Worm (Caenorhabditis elegans) whole organism, young adult: ENCODE results near the gene cup-15.

ENCODE experiments used
- B0019.2 ChIP-seq: fragments of 200-800 bp; sonication (Bioruptor generic); conservative IDR thresholded peaks from 2 replicates; pipeline ENCODE4 v1.3.6; 2022; ENCODE audit warnings: missing genetic modification reagents, missing genetic modification characterization, missing compliant biosample characterization
- C06A6.2 ChIP-seq: fragments of 200-800 bp; sonication (Bioruptor generic); conservative IDR thresholded peaks from 2 replicates; pipeline ENCODE4 v1.3.6; 2022; ENCODE audit warnings: missing genetic modification characterization, missing compliant biosample characterization
- F10E7.11 ChIP-seq: sonication (generic microtip); optimal IDR thresholded peaks from 2 replicates; lab custom pipeline; 2017; ENCODE audit warnings: mild to moderate bottlenecking, missing genetic modification characterization, moderate library complexity, missing compliant biosample characterization
- F23B12.7 ChIP-seq: sonication (generic microtip); optimal IDR thresholded peaks from 2 replicates; lab custom pipeline; 2017; ENCODE audit warnings: missing genetic modification characterization, mild to moderate bottlenecking, missing compliant biosample characterization, antibody characterized with exemption, moderate library complexity; ENCODE audit not compliant: insufficient read depth
- F33H1.4 ChIP-seq: fragments of 200-800 bp; sonication (Bioruptor generic); IDR thresholded peaks from 2 replicates; pipeline ENCODE4 v1.3.6; 2022; ENCODE audit warnings: missing genetic modification reagents, missing genetic modification characterization, missing compliant biosample characterization
- F37B4.10 ChIP-seq: fragments of 200-800 bp; sonication (Bioruptor generic); IDR thresholded peaks from 2 replicates; pipeline ENCODE4 v1.3.6; 2022; ENCODE audit warnings: missing genetic modification characterization, missing compliant biosample characterization
- F49E8.2 ChIP-seq: sonication (generic microtip); optimal IDR thresholded peaks from 3 replicates; lab custom pipeline; 2017; ENCODE audit warnings: missing genetic modification characterization, mild to moderate bottlenecking, missing compliant biosample characterization, antibody characterized with exemption, moderate library complexity; ENCODE audit not compliant: insufficient read depth
- F52B5.7 ChIP-seq: sonication (generic microtip); optimal IDR thresholded peaks from 2 replicates; lab custom pipeline; 2016; ENCODE audit warnings: mild to moderate bottlenecking, missing genetic modification characterization, missing compliant biosample characterization
- F57C9.4 ChIP-seq: sonication (generic microtip); optimal IDR thresholded peaks from 2 replicates; lab custom pipeline; 2017; ENCODE audit warnings: mild to moderate bottlenecking, missing genetic modification characterization, missing compliant biosample characterization
- K11D2.4 ChIP-seq: fragments of 200-800 bp; sonication (Bioruptor generic); IDR thresholded peaks from 2 replicates; pipeline ENCODE4 v1.3.6; 2022; ENCODE audit warnings: missing genetic modification reagents, missing genetic modification characterization, missing compliant biosample characterization
- ZK185.1 ChIP-seq: sonication (generic microtip); optimal IDR thresholded peaks from 2 replicates; lab custom pipeline; 2016; ENCODE audit warnings: mild to moderate bottlenecking, missing genetic modification characterization, missing compliant biosample characterization; ENCODE audit not compliant: poor library complexity, severe bottlenecking
- akir-1 ChIP-seq: fragments of 200-800 bp; sonication (Bioruptor generic); optimal IDR thresholded peaks from 2 replicates; lab custom pipeline; 2018; ENCODE audit warnings: mild to moderate bottlenecking, missing genetic modification characterization, moderate library complexity, missing compliant biosample characterization
- aptf-3 ChIP-seq: fragments of 200-800 bp; sonication (Bioruptor generic); IDR thresholded peaks from 2 replicates; pipeline ENCODE4 v1.3.6; 2022; ENCODE audit warnings: missing genetic modification characterization, missing compliant biosample characterization
- atf-7 ChIP-seq: sonication (generic microtip); optimal IDR thresholded peaks from 2 replicates; lab custom pipeline; 2017; ENCODE audit warnings: mild to moderate bottlenecking, missing genetic modification characterization, missing compliant biosample characterization
- athp-1 ChIP-seq: sonication (generic microtip); optimal IDR thresholded peaks from 2 replicates; lab custom pipeline; 2017; ENCODE audit warnings: mild to moderate bottlenecking, missing genetic modification characterization, missing compliant biosample characterization
- attf-5 ChIP-seq: fragments of 200-800 bp; sonication (Bioruptor generic); optimal IDR thresholded peaks from 2 replicates; lab custom pipeline; 2018; ENCODE audit warnings: mild to moderate bottlenecking, missing genetic modification characterization, missing compliant biosample characterization
- bed-2 ChIP-seq: fragments of 200-800 bp; sonication (Bioruptor generic); IDR thresholded peaks from 2 replicates; pipeline ENCODE4 v1.3.6; 2022; ENCODE audit warnings: missing genetic modification reagents, missing genetic modification characterization, missing compliant biosample characterization
- cebp-1 ChIP-seq, 2 experiments: fragments of 200-800 bp in 1 of 2; sonication (Bioruptor generic) in 1 of 2; sonication (generic microtip) in 1 of 2; IDR thresholded peaks in 1 of 2; optimal IDR thresholded peaks in 1 of 2; 2 replicates each; pipeline versions ENCODE4 v1.3.6 to Lab custom; 2017 to 2022; ENCODE audit warnings: missing compliant biosample characterization in 2 of 2, missing genetic modification characterization in 2 of 2, mild to moderate bottlenecking in 1 of 2, missing genetic modification reagents in 1 of 2, moderate library complexity in 1 of 2
- cebp-2 ChIP-seq: fragments of 200-800 bp; sonication (Bioruptor generic); IDR thresholded peaks from 2 replicates; pipeline ENCODE4 v1.3.6; 2022; ENCODE audit warnings: missing genetic modification characterization, missing compliant biosample characterization
- ceh-27 ChIP-seq: fragments of 200-800 bp; sonication (Bioruptor generic); optimal IDR thresholded peaks from 2 replicates; lab custom pipeline; 2018; ENCODE audit warnings: mild to moderate bottlenecking, missing genetic modification characterization, moderate library complexity, missing compliant biosample characterization
- ceh-40 ChIP-seq: fragments of 200-800 bp; sonication (Bioruptor generic); IDR thresholded peaks from 2 replicates; pipeline ENCODE4 v1.3.6; 2022; ENCODE audit warnings: missing genetic modification characterization, missing compliant biosample characterization
- chd-7 ChIP-seq: sonication (generic microtip); optimal IDR thresholded peaks from 2 replicates; lab custom pipeline; 2016; ENCODE audit warnings: mild to moderate bottlenecking, missing genetic modification characterization, moderate library complexity, missing compliant biosample characterization
- dox-1 ChIP-seq: fragments of 200-800 bp; sonication (Bioruptor generic); IDR thresholded peaks from 2 replicates; pipeline ENCODE4 v1.3.6; 2022; ENCODE audit warnings: missing genetic modification reagents, missing genetic modification characterization, missing compliant biosample characterization
- dpl-1 ChIP-seq: fragments of 150-350 bp; optimal IDR thresholded peaks from 2 replicates; lab custom pipeline; 2014; ENCODE audit warnings: missing biosample characterization, missing genetic modification reagents, missing genetic modification characterization
- hlh-26 ChIP-seq: fragments of 200-800 bp; sonication (Bioruptor generic); conservative IDR thresholded peaks from 2 replicates; pipeline ENCODE4 v1.3.6; 2022; ENCODE audit warnings: missing genetic modification reagents, missing genetic modification characterization, missing compliant biosample characterization
- hmg-1.2 ChIP-seq: fragments of 200-800 bp; sonication (Bioruptor generic); IDR thresholded peaks from 2 replicates; pipeline ENCODE4 v1.3.6; 2022; ENCODE audit warnings: missing genetic modification reagents, missing genetic modification characterization, missing compliant biosample characterization
- lin-35 ChIP-seq, 3 experiments: fragments of 150-350 bp in 2 of 3; sonication (generic microtip) in 1 of 3; optimal IDR thresholded peaks; 2 replicates each; lab custom pipeline; 2014 to 2018; ENCODE audit warnings: missing biosample characterization in 3 of 3, missing genetic modification characterization in 3 of 3, missing genetic modification reagents in 3 of 3
- lin-40 ChIP-seq: sonication (generic microtip); optimal IDR thresholded peaks from 2 replicates; lab custom pipeline; 2016; ENCODE audit warnings: missing genetic modification characterization, mild to moderate bottlenecking, missing compliant biosample characterization, missing genotype, missing genetic modification reagents
- lir-1 ChIP-seq: fragments of 200-800 bp; sonication (Bioruptor generic); conservative IDR thresholded peaks from 2 replicates; pipeline ENCODE4 v1.3.6; 2022; ENCODE audit warnings: missing genetic modification reagents, missing genetic modification characterization, missing compliant biosample characterization
- mel-28 ChIP-seq: sonication (generic microtip); optimal IDR thresholded peaks from 2 replicates; lab custom pipeline; 2016; ENCODE audit warnings: borderline replicate concordance, mild to moderate bottlenecking, missing genetic modification characterization, missing compliant biosample characterization
- nfya-2 ChIP-seq: fragments of 200-800 bp; sonication (Bioruptor generic); IDR thresholded peaks from 2 replicates; pipeline ENCODE4 v1.3.6; 2022; ENCODE audit warnings: missing genetic modification reagents, missing genetic modification characterization, missing compliant biosample characterization
- nhr-179 ChIP-seq: sonication (generic microtip); optimal IDR thresholded peaks from 2 replicates; lab custom pipeline; 2016; ENCODE audit warnings: mild to moderate bottlenecking, missing genetic modification characterization, missing compliant biosample characterization
- nhr-90 ChIP-seq: sonication (generic microtip); optimal IDR thresholded peaks from 2 replicates; lab custom pipeline; 2016; ENCODE audit warnings: missing genotype, mild to moderate bottlenecking, missing genetic modification characterization, missing compliant biosample characterization
- repo-1 ChIP-seq: sonication (generic microtip); optimal IDR thresholded peaks from 2 replicates; lab custom pipeline; 2017; ENCODE audit warnings: mild to moderate bottlenecking, missing genetic modification characterization, missing compliant biosample characterization
- snpc-3.4 ChIP-seq: sonication (generic microtip); optimal IDR thresholded peaks from 2 replicates; lab custom pipeline; 2017; ENCODE audit warnings: missing genetic modification characterization, mild to moderate bottlenecking, missing compliant biosample characterization, antibody characterized with exemption, moderate library complexity, missing genotype, missing genetic modification reagents
- somi-1 ChIP-seq: fragments of 200-800 bp; sonication (Bioruptor generic); optimal IDR thresholded peaks from 2 replicates; lab custom pipeline; 2018; ENCODE audit warnings: mild to moderate bottlenecking, missing genetic modification characterization, missing compliant biosample characterization
- tlf-1 ChIP-seq: fragments of 200-800 bp; sonication (Bioruptor generic); optimal IDR thresholded peaks from 2 replicates; lab custom pipeline; 2018; ENCODE audit warnings: mild to moderate bottlenecking, missing genetic modification characterization, missing compliant biosample characterization
- unc-62 ChIP-seq: fragments of 150-350 bp; optimal IDR thresholded peaks from 2 replicates; lab custom pipeline; 2014; ENCODE audit warnings: missing biosample characterization, missing genetic modification reagents, missing genetic modification characterization
- zfh-2 ChIP-seq: fragments of 200-800 bp; sonication (Bioruptor generic); conservative IDR thresholded peaks from 2 replicates; pipeline ENCODE4 v1.3.6; 2022; ENCODE audit warnings: missing genetic modification reagents, missing genetic modification characterization, missing compliant biosample characterization
- zim-3 ChIP-seq: sonication (generic microtip); optimal IDR thresholded peaks from 2 replicates; lab custom pipeline; 2017; ENCODE audit warnings: mild to moderate bottlenecking, missing genetic modification characterization, moderate library complexity, missing compliant biosample characterization
- ztf-3 ChIP-seq: fragments of 200-800 bp; sonication (Bioruptor generic); optimal IDR thresholded peaks from 2 replicates; lab custom pipeline; 2018; ENCODE audit warnings: mild to moderate bottlenecking, missing genetic modification characterization, missing compliant biosample characterization

The cup-15 gene

ce11 chrII:9308614-9309046 lies 44.2 kb upstream of the cup-15 start:
- peak; percentile 19 for TF ChIP-seq unc-62
- no peak for TF ChIP-seq bed-2 (GFP tag; lab: Robert Waterston, UW)
- TF ChIP-seq hmg-1.2 (GFP tag; lab: Robert Waterston, UW): peak; percentile 66
- no peak for TF ChIP-seq lir-1 (GFP tag; lab: Robert Waterston, UW)
- no peak for TF ChIP-seq C06A6.2
- no peak for TF ChIP-seq F10E7.11 (tag; lab: Kevin White, UChicago)
- TF ChIP-seq attf-5 (GFP tag; lab: Kevin White, UChicago): no peak
- TF ChIP-seq, all 124 proteins: peak for 2

ce11 chrII:9310204-9310603 lies 42.6 kb upstream of the cup-15 start, which contains the start of gene cam-1:
cam-1 (minus strand) TSS chrII:9310304.
- no peak for TF ChIP-seq atf-7 (tag; lab: Kevin White, UChicago)
- no peak for TF ChIP-seq zfh-2 (GFP tag; lab: Robert Waterston, UW)

- no peak for TF ChIP-seq cebp-1 (GFP tag; IDR thresholded peaks at IDR 0.05; lab: Robert Waterston, UW)
- no peak for TF ChIP-seq cebp-1 (tag; optimal IDR thresholded peaks at IDR 0.05; lab: Kevin White, UChicago)
- no peak for TF ChIP-seq akir-1 (GFP tag; lab: Kevin White, UChicago)
- TF ChIP-seq unc-62: no peak
- no peak for TF ChIP-seq F52B5.7 (tag; lab: Kevin White, UChicago)
- no peak for TF ChIP-seq nfya-2 (GFP tag; lab: Robert Waterston, UW)
- TF ChIP-seq F49E8.2: no peak
- no peak for TF ChIP-seq cebp-2 (GFP tag; lab: Robert Waterston, UW)
- TF ChIP-seq somi-1 (GFP tag; lab: Kevin White, UChicago): no peak
- TF ChIP-seq ztf-3 (GFP tag; lab: Kevin White, UChicago): no peak
- no peak for TF ChIP-seq hlh-26 (GFP tag; lab: Robert Waterston, UW)
- no peak for TF ChIP-seq zim-3 (tag; lab: Kevin White, UChicago)
- no peak for TF ChIP-seq chd-7 (tag; lab: Kevin White, UChicago)
- TF ChIP-seq lin-40 (tag; lab: Kevin White, UChicago): no peak
- TF ChIP-seq F37B4.10: no peak
Measured at ce11 chrII:9310794-9311193, 42.0 kb upstream of the cup-15 start.

- no peak for TF ChIP-seq K11D2.4 (GFP tag; lab: Robert Waterston, UW)
- peak; percentile 69 for TF ChIP-seq ceh-27 (GFP tag; lab: Kevin White, UChicago)
Measured at ce11 chrII:9311702-9312101, 41.1 kb upstream of the cup-15 start.

- TF ChIP-seq snpc-3.4: no peak
- TF ChIP-seq B0019.2: no peak
- TF ChIP-seq nhr-90 (tag; lab: Kevin White, UChicago): no peak
- no peak for TF ChIP-seq dpl-1 (GFP tag; lab: Kevin White, UChicago)
Measured at ce11 chrII:9313335-9313734, 39.5 kb upstream of the cup-15 start.

- TF ChIP-seq nhr-179 (tag; lab: Kevin White, UChicago) (no peak), dox-1 (no peak), tlf-1 (no peak), aptf-3 (GFP tag; lab: Robert Waterston, UW) (no peak), F23B12.7 (no peak), dpl-1 (GFP tag; lab: Kevin White, UChicago) (no peak), ZK185.1 (tag; lab: Kevin White, UChicago) (no peak), F33H1.4 (no peak), repo-1 (tag; lab: Kevin White, UChicago) (no peak), lin-35 (GFP tag; optimal IDR thresholded peaks at IDR 0.05; lab: Kevin White, UChicago) (no peak), F57C9.4 (tag; lab: Kevin White, UChicago) (no peak), athp-1 (no peak), mel-28 (tag; lab: Kevin White, UChicago) (no peak), akir-1 (GFP tag; lab: Kevin White, UChicago) (no peak), ceh-40 (GFP tag; lab: Robert Waterston, UW) (no peak)
Measured at ce11 chrII:9314733-9315132, 38.1 kb upstream of the cup-15 start.
